Worm (Caenorhabditis elegans): ENCODE results near the gene elt-2.

DNA sequence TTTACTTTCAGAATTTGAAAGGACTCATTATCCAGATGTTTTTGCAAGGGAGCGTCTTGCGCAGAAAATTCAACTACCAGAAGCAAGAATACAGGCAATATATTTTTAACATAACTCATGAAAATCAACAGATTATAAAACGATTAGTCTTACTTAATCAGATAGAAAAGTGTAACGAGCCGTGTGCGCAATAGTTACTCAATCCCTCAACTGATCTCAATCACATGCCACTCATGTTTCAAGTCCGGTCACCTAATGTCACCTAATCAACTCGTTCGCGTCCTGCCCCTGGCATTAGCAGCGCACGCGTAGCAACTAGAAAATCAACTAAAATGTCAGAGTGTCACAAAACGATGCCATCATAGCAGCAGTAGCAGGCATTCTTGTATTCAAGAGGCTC is 35.5 kb downstream of the elt-2 start:
- no peak for TF ChIP-seq sma-3 (GFP tag; optimal IDR thresholded peaks at IDR 0.05)
- TF ChIP-seq aly-2 (tag; optimal IDR thresholded peaks at IDR 0.05), result no peak

All from whole organism, L2 larva.